Worm (Caenorhabditis elegans) whole organism, late embryonic: ENCODE data around the gene cyp-33B1.

Source experiments
- ceh-2 ChIP-seq: sonication (generic microtip); optimal IDR thresholded peaks from 2 replicates; lab custom pipeline; 2016; ENCODE audit warnings: missing genotype, missing genetic modification characterization, missing compliant biosample characterization
- dve-1 ChIP-seq: sonication (generic microtip); optimal IDR thresholded peaks from 2 replicates; lab custom pipeline; 2017; ENCODE audit warnings: antibody characterized with exemption, mild to moderate bottlenecking, missing genetic modification characterization, missing compliant biosample characterization
- hlh-13 ChIP-seq: fragments of 200-800 bp; sonication (Bioruptor generic); optimal IDR thresholded peaks from 2 replicates; lab custom pipeline; 2018; ENCODE audit warnings: mild to moderate bottlenecking, missing genetic modification characterization, missing compliant biosample characterization
- madf-2 ChIP-seq: sonication (generic microtip); optimal IDR thresholded peaks from 2 replicates; lab custom pipeline; 2017; ENCODE audit warnings: missing genetic modification characterization, missing compliant biosample characterization

DNA sequence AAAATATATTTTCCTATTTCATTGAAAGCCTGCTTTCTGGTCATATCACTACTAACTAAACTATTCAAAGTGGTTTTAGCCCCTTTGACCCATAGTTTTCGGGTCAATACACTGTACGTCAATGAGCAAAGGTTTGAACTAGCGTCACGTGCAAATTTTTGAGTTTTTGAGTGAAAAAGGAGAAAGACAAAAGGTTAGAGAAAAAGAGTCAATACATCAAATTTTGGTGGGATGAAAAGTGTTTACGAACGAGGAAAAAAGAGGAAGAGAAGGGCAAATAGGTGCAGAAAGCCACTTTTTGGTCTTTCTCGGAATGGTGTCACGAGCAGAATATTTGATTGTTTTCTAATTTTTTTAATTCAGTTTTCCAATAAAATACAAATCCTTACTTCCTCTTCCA lies 34.7 kb downstream of the cyp-33B1 start:
- TF ChIP-seq madf-2 (tag; lab: Kevin White, UChicago) = no peak
- TF ChIP-seq ceh-2 (tag; lab: Kevin White, UChicago) = no peak
- TF ChIP-seq hlh-13 (GFP tag; lab: Kevin White, UChicago) = no peak
- TF ChIP-seq dve-1 (tag; lab: Kevin White, UChicago) = no peak
